Fruit fly (Drosophila melanogaster) whole organism, wandering third instar larva: ENCODE measurements around the gene CG31360.

Source experiments
- Abd-B ChIP-seq: fragments of >200 bp; optimal IDR thresholded peaks from 2 replicates; lab custom pipeline; 2017; ENCODE audit warnings: missing biosample characterization, missing genetic modification characterization
- CG32264 ChIP-seq: fragments of 200-800 bp; sonication (Bioruptor generic); optimal IDR thresholded peaks from 2 replicates; lab custom pipeline; 2016; ENCODE audit warnings: missing biosample characterization, missing genetic modification characterization
- Dfd ChIP-seq: fragments of >200 bp; optimal IDR thresholded peaks from 2 replicates; lab custom pipeline; 2017; ENCODE audit warnings: missing biosample characterization, missing genetic modification characterization
- GATAd ChIP-seq: sonication (Bioruptor generic); optimal IDR thresholded peaks from 2 replicates; lab custom pipeline; 2016; ENCODE audit warnings: missing biosample characterization, missing genetic modification characterization
- Hnf4 ChIP-seq: fragments of 200-800 bp; sonication (Bioruptor generic); optimal IDR thresholded peaks from 2 replicates; lab custom pipeline; 2016; ENCODE audit warnings: missing biosample characterization, mild to moderate bottlenecking, missing genetic modification characterization
- Hr78 ChIP-seq: fragments of >200 bp; optimal IDR thresholded peaks from 2 replicates; lab custom pipeline; 2017; ENCODE audit warnings: missing biosample characterization, missing genetic modification characterization
- Hr83 ChIP-seq: fragments of 200-300 bp; sonication (Bioruptor generic); optimal IDR thresholded peaks from 2 replicates; lab custom pipeline; 2016; ENCODE audit warnings: missing biosample characterization, mild to moderate bottlenecking, missing genetic modification characterization, moderate library complexity; ENCODE audit not compliant: poor library complexity, severe bottlenecking
- Jra ChIP-seq: sonication (Bioruptor generic); optimal IDR thresholded peaks from 2 replicates; lab custom pipeline; 2016; ENCODE audit warnings: missing biosample characterization, missing genetic modification characterization
- Mio ChIP-seq: sonication (Bioruptor generic); optimal IDR thresholded peaks from 2 replicates; lab custom pipeline; 2016; ENCODE audit warnings: missing biosample characterization, missing genetic modification characterization
- N ChIP-seq: fragments of >200 bp; optimal IDR thresholded peaks from 2 replicates; lab custom pipeline; 2018; ENCODE audit warnings: missing biosample characterization, missing external identifiers, missing genetic modification characterization
- Rel ChIP-seq, 2 experiments: fragments of 200-800 bp; sonication (Bioruptor generic) in 1 of 2; optimal IDR thresholded peaks; 2 replicates in 1 of 2; 3 replicates in 1 of 2; lab custom pipeline; 2016 to 2019; ENCODE audit warnings: mild to moderate bottlenecking in 2 of 2, missing biosample characterization in 2 of 2, missing genetic modification characterization in 2 of 2, moderate library complexity in 1 of 2
- Sp1 ChIP-seq: fragments of 200-800 bp; sonication (Bioruptor generic); optimal IDR thresholded peaks from 3 replicates; lab custom pipeline; 2019; ENCODE audit warnings: missing biosample characterization, mild to moderate bottlenecking, missing genetic modification characterization, moderate library complexity
- Vsx2 ChIP-seq: fragments of 200-300, 225-300 bp; sonication (Bioruptor generic); optimal IDR thresholded peaks from 2 replicates; lab custom pipeline; 2018; ENCODE audit warnings: missing biosample characterization, missing genetic modification characterization; ENCODE audit not compliant: partially characterized antibody
- brk ChIP-seq: fragments of 200-800 bp; sonication (Bioruptor generic); optimal IDR thresholded peaks from 2 replicates; lab custom pipeline; 2016; ENCODE audit warnings: missing biosample characterization, mild to moderate bottlenecking, missing genetic modification characterization
- dl ChIP-seq, 2 experiments: fragments of 175-275, 200-275 bp in 1 of 2; fragments of 200-275 bp in 1 of 2; sonication (Bioruptor generic); optimal IDR thresholded peaks; lab custom pipeline; 2018; ENCODE audit warnings: mild to moderate bottlenecking in 2 of 2, missing biosample characterization in 2 of 2, missing genetic modification characterization in 2 of 2, moderate library complexity in 2 of 2; ENCODE audit not compliant: partially characterized antibody in 2 of 2, insufficient read depth in 1 of 2
- dmrt93B ChIP-seq: fragments of 200-800 bp; sonication (Bioruptor generic); optimal IDR thresholded peaks from 2 replicates; lab custom pipeline; 2018; ENCODE audit warnings: missing biosample characterization, mild to moderate bottlenecking, missing genetic modification characterization
- dsf ChIP-seq: sonication (Bioruptor generic); optimal IDR thresholded peaks from 2 replicates; lab custom pipeline; 2016; ENCODE audit warnings: missing biosample characterization, missing genetic modification characterization, borderline replicate concordance
- fru ChIP-seq: fragments of 200-800 bp; sonication (Bioruptor generic); optimal IDR thresholded peaks from 3 replicates; lab custom pipeline; 2016; ENCODE audit warnings: missing biosample characterization, mild to moderate bottlenecking, missing genetic modification characterization
- h ChIP-seq: fragments of 200-800 bp; sonication (Bioruptor generic); optimal IDR thresholded peaks from 3 replicates; lab custom pipeline; 2016; ENCODE audit warnings: missing biosample characterization, mild to moderate bottlenecking, missing genetic modification characterization
- jim ChIP-seq: fragments of 175-275, 200-325 bp; sonication (Bioruptor generic); optimal IDR thresholded peaks from 2 replicates; lab custom pipeline; 2016; ENCODE audit warnings: missing biosample characterization, mild to moderate bottlenecking, missing genetic modification characterization
- lola ChIP-seq: fragments of >200 bp; optimal IDR thresholded peaks from 2 replicates; lab custom pipeline; 2017; ENCODE audit warnings: missing biosample characterization, missing genetic modification characterization
- pan ChIP-seq: fragments of >200 bp; optimal IDR thresholded peaks from 2 replicates; lab custom pipeline; 2017
- psq ChIP-seq: fragments of 200-800 bp; sonication (Bioruptor generic); optimal IDR thresholded peaks from 3 replicates; lab custom pipeline; 2017; ENCODE audit warnings: missing biosample characterization, mild to moderate bottlenecking, missing genetic modification characterization, moderate library complexity
- rgr ChIP-seq: fragments of 200-800 bp; sonication (Bioruptor generic); optimal IDR thresholded peaks from 3 replicates; lab custom pipeline; 2016; ENCODE audit warnings: missing biosample characterization, mild to moderate bottlenecking, missing genetic modification characterization
- sage ChIP-seq: fragments of 200-800 bp; sonication (Bioruptor generic); optimal IDR thresholded peaks from 2 replicates; lab custom pipeline; 2016; ENCODE audit warnings: missing biosample characterization, mild to moderate bottlenecking, missing genetic modification characterization
- sv ChIP-seq: fragments of 200-800 bp; sonication (Bioruptor generic); optimal IDR thresholded peaks from 3 replicates; lab custom pipeline; 2016; ENCODE audit warnings: missing biosample characterization, missing genetic modification characterization
- tai ChIP-seq: sonication (Bioruptor generic); optimal IDR thresholded peaks from 2 replicates; lab custom pipeline; 2016; ENCODE audit warnings: missing biosample characterization, missing genetic modification characterization
- woc ChIP-seq: sonication (Bioruptor generic); optimal IDR thresholded peaks from 2 replicates; lab custom pipeline; 2016; ENCODE audit warnings: missing biosample characterization, mild to moderate bottlenecking, missing genetic modification characterization

CG31360 gene

DNA sequence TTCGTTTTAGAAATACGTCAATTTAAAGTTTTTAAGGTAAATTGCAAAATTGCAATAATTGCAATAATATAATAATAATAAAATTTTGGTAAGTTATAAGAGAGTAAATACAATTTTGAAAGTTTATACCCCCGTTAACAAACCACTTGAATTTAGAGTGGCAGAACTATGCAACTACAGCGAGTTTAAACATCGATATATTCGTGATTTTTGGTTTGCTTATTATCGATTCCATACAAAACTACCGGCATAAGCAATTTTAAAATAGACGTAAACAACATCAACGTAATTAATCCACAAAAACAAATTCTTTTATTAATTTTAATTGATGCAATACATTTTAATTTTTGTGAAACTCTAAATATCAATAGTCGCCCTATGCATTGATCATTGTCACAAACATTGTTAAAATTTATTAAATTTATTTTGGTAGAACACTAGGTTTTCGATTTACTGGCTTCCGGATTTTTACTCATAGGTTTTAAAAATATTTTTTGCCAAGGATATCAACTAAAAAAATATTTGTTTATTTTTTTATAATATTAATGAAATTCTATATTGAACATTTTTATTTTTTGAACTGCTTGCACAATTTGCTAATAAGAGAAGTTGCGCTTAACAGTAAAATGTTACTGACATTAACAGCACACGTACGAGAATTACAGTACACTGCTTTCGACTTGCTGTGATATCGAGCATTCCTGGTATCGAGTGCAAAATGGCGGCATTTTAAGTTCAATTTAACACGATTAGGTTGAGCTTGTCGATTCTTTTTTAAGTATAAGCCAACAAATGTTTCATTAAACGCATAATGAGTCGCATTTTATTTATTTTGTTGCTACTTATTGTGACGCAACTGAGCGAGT, 34.1 kb downstream of the CG31360 start, which contains the start of gene Pxt:
Pxt (plus strand) TSS at position 695 of the 866 bp plus-strand sequence.
- no peak for TF ChIP-seq woc
- TF ChIP-seq, all 38 proteins: peak for 0

DNA sequence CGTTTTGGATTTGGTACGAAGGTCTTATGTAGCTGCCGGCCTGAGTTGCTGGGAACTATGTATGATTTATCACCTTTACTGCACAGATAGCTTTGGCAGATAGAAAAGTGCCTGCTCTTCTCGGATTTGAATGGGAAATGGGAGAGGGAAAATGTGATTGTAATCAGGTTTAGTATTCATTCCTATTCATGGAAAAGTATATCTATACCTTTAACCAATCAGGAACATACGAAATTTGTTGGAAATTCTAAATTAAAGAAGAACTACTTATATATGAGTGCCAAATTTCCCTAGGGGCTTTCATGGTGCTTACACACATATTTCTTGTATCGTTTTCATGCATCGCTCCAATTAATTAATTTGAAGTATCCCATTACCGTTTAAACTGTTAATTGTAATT, 40.1 kb downstream of the CG31360 start, which contains the start of gene Atg8b:
Atg8b (minus strand) TSS at position 101 of the 400 bp plus-strand sequence.
- no peak for TF ChIP-seq psq
- TF ChIP-seq Hr78 (GFP tag; lab: Kevin White, UChicago) = no peak
- TF ChIP-seq Abd-B (GFP tag; lab: Kevin White, UChicago) = no peak
- TF ChIP-seq Vsx2 (GFP tag; lab: Kevin White, UChicago) = no peak
- TF ChIP-seq N (GFP tag; lab: Kevin White, UChicago) = no peak
- TF ChIP-seq Rel (GFP tag; optimal IDR thresholded peaks at IDR 0.05; lab: Kevin White, UChicago) = no peak
- TF ChIP-seq Rel (tag; optimal IDR thresholded peaks at IDR 0.05; lab: Kevin White, UChicago) = no peak
- no peak for TF ChIP-seq tai
- TF ChIP-seq Hnf4 (GFP tag; lab: Kevin White, UChicago) = no peak
- TF ChIP-seq Hr83 (GFP tag; lab: Kevin White, UChicago) = no peak
- TF ChIP-seq Dfd (GFP tag; lab: Kevin White, UChicago) = no peak
- TF ChIP-seq rgr = no peak
- no peak for TF ChIP-seq GATAd
- TF ChIP-seq Sp1 (GFP tag; lab: Kevin White, UChicago) = no peak
- TF ChIP-seq sage (GFP tag; lab: Kevin White, UChicago) = no peak
- no peak for TF ChIP-seq fru (GFP tag; lab: Kevin White, UChicago)
- TF ChIP-seq dsf (GFP tag; lab: Kevin White, UChicago) = no peak
- no peak for TF ChIP-seq lola
- TF ChIP-seq jim (GFP tag; lab: Kevin White, UChicago) = no peak
- TF ChIP-seq dmrt93B (GFP tag; lab: Kevin White, UChicago) = no peak

DNA sequence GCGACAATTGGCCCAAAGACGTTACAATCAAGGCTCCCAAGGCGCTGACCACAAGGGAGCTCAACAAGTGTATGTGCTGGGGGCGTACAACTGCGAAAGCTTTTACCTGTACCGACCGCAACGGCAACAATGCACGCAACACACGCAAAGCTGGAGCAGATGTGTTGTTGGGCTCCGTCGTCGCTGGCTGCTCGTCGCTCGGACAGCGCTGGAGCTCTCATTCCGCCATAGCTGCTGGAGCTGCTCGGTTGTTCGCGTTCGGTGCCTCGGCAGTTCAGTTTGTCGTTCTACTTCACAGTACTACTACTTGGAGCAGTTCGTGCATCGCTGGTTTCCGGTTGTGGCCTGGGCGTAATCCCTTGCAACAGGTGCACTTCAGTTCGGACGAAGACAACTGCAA, 40.7 kb downstream of the CG31360 start, which contains the start of gene Lgr1:
Lgr1 (plus strand) TSS at position 220 of the 400 bp plus-strand sequence.
- TF ChIP-seq dsf (GFP tag; lab: Kevin White, UChicago) = no peak
- TF ChIP-seq rgr = no peak
- TF ChIP-seq h = no peak

DNA sequence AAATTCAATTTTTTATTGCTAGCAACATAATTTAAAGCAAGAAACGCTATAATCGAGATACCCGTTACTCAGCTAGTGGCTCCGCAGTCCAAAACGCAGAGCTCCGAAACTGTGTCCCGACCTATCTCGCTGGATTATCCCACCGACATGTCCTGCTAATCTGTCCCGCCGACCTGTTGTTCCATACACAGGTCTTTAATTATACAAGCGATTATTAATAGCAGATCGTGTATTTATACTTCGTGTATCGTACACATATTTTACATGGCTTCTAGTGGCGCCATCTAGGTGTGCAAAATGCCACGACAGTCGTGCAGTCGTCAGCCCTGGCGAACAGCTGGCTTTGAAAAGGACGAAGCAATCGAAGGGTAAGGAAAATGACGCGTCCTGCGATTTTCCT, 48.4 kb downstream of the CG31360 start, which contains the start of gene CG14321:
CG14321 (plus strand) TSS at position 338 of the 400 bp plus-strand sequence.
- no peak for TF ChIP-seq pan (lab: Kevin White, UChicago)
- no peak for TF ChIP-seq rgr
- TF ChIP-seq sv (GFP tag; lab: Kevin White, UChicago) = no peak
- TF ChIP-seq dl (GFP tag; optimal IDR thresholded peaks at IDR 0.05; lab: Kevin White, UChicago; ENCODE audit: insufficient read depth in 1 of 2, partially characterized antibody in 2 of 2) = no peak
- no peak for TF ChIP-seq CG32264 (GFP tag; lab: Kevin White, UChicago)
- no peak for TF ChIP-seq tai
- no peak for TF ChIP-seq Dfd (GFP tag; lab: Kevin White, UChicago)
- TF ChIP-seq Vsx2 (GFP tag; lab: Kevin White, UChicago) = no peak
- no peak for TF ChIP-seq brk
- TF ChIP-seq sage (GFP tag; lab: Kevin White, UChicago) = no peak
- no peak for TF ChIP-seq Hr83 (GFP tag; lab: Kevin White, UChicago)
- TF ChIP-seq Jra (GFP tag; lab: Kevin White, UChicago) = no peak
- TF ChIP-seq jim (GFP tag; lab: Kevin White, UChicago) = no peak
- no peak for TF ChIP-seq Sp1 (GFP tag; lab: Kevin White, UChicago)
- TF ChIP-seq h = no peak
- no peak for TF ChIP-seq Mio (GFP tag; lab: Kevin White, UChicago)
- no peak for TF ChIP-seq Rel (GFP tag; optimal IDR thresholded peaks at IDR 0.05; lab: Kevin White, UChicago)
- TF ChIP-seq Rel (tag; optimal IDR thresholded peaks at IDR 0.05; lab: Kevin White, UChicago) = no peak
